Fruit fly (Drosophila melanogaster) whole organism, embryonic: ENCODE data around the gene CG31344.

Source experiments
- Ada2b ChIP-seq: fragments of 200-800 bp; sonication (Bioruptor generic); IDR thresholded peaks from 2 replicates; pipeline ENCODE4 v1.3.6; 2022; ENCODE audit warnings: missing biosample characterization, missing genetic modification characterization
- BEAF-32 ChIP-seq: fragments of 200-800 bp; sonication (Bioruptor generic); optimal IDR thresholded peaks from 3 replicates; lab custom pipeline; 2017; ENCODE audit warnings: missing biosample characterization, missing genetic modification characterization, mild to moderate bottlenecking, moderate library complexity, missing genetic modification reagents
- CG11723 ChIP-seq: fragments of 200-800 bp; sonication (Bioruptor generic); optimal IDR thresholded peaks from 2 replicates; lab custom pipeline; 2017; ENCODE audit warnings: missing biosample characterization, mild to moderate bottlenecking, missing genetic modification characterization
- CG14014 ChIP-seq: fragments of 200-800 bp; sonication (Bioruptor generic); IDR thresholded peaks from 2 replicates; pipeline ENCODE4 v1.3.6; 2022; ENCODE audit warnings: missing biosample characterization, missing genetic modification characterization
- CG14860 ChIP-seq: fragments of 200-800 bp; sonication (Bioruptor generic); IDR thresholded peaks from 3 replicates; pipeline ENCODE4 v1.3.6; 2022; ENCODE audit warnings: missing biosample characterization, missing genetic modification characterization; ENCODE audit not compliant: partially characterized antibody
- CG1603 ChIP-seq: fragments of 200-800 bp; sonication (Bioruptor generic); optimal IDR thresholded peaks from 2 replicates; lab custom pipeline; 2019; ENCODE audit warnings: missing biosample characterization, mild to moderate bottlenecking, missing genetic modification characterization, moderate library complexity
- CG16815 ChIP-seq: fragments of 200-800 bp; sonication (Bioruptor generic); optimal IDR thresholded peaks from 3 replicates; lab custom pipeline; 2017; ENCODE audit warnings: missing biosample characterization, mild to moderate bottlenecking, missing genetic modification characterization
- CG18011 ChIP-seq: fragments of 200-800 bp; sonication (Bioruptor generic); optimal IDR thresholded peaks from 2 replicates; lab custom pipeline; 2017; ENCODE audit warnings: missing biosample characterization, missing genetic modification characterization, mild to moderate bottlenecking, moderate library complexity, missing genotype
- CG2889 ChIP-seq: fragments of 200-800 bp; sonication (Bioruptor generic); IDR thresholded peaks from 3 replicates; pipeline ENCODE4 v1.3.6; 2022; ENCODE audit warnings: missing biosample characterization, missing genetic modification characterization
- CG3726 ChIP-seq: fragments of 200-800 bp; sonication (Bioruptor generic); IDR thresholded peaks from 3 replicates; pipeline ENCODE4, ENCODE4 v1.3.6; 2022; ENCODE audit warnings: missing biosample characterization, missing genetic modification characterization
- CG42726 ChIP-seq: fragments of 200-800 bp; sonication (Bioruptor generic); IDR thresholded peaks from 2 replicates; pipeline ENCODE4 v1.3.6; 2022; ENCODE audit warnings: missing biosample characterization, missing genetic modification characterization; ENCODE audit not compliant: partially characterized antibody
- CG4424 ChIP-seq: fragments of 200-800 bp; sonication (Bioruptor generic); optimal IDR thresholded peaks from 3 replicates; lab custom pipeline; 2016; ENCODE audit warnings: missing biosample characterization, missing genetic modification characterization
- CG6813 ChIP-seq: fragments of 200-800 bp; sonication (Bioruptor generic); optimal IDR thresholded peaks from 2 replicates; lab custom pipeline; 2017; ENCODE audit warnings: missing biosample characterization, missing genetic modification characterization, mild to moderate bottlenecking, moderate library complexity, missing genetic modification reagents
- CG7372 ChIP-seq: fragments of 200-800 bp; sonication (Bioruptor generic); IDR thresholded peaks from 2 replicates; pipeline ENCODE4 v1.3.6; 2022; ENCODE audit warnings: missing biosample characterization, missing genetic modification characterization
- CG8388 ChIP-seq: fragments of 200-800 bp; sonication (Bioruptor generic); optimal IDR thresholded peaks from 2 replicates; lab custom pipeline; 2019; ENCODE audit warnings: missing biosample characterization, mild to moderate bottlenecking, missing genetic modification characterization, moderate library complexity
- Dad ChIP-seq: fragments of 200-800 bp; sonication (Bioruptor generic); optimal IDR thresholded peaks from 3 replicates; lab custom pipeline; 2016; ENCODE audit warnings: missing biosample characterization, missing genetic modification characterization
- Deaf1 ChIP-seq: fragments of 200-800 bp; optimal IDR thresholded peaks from 3 replicates; lab custom pipeline; 2019; ENCODE audit warnings: missing biosample characterization, mild to moderate bottlenecking, missing genetic modification characterization, moderate library complexity
- Dfd ChIP-seq, 2 experiments: fragments of >200 bp; optimal IDR thresholded peaks; 2 replicates each; lab custom pipeline; 2017; ENCODE audit warnings: missing biosample characterization in 2 of 2, missing genetic modification characterization in 2 of 2
- Dll ChIP-seq: fragments of 200-800 bp; sonication (Bioruptor generic); IDR thresholded peaks from 4 replicates; pipeline ENCODE4 v1.3.6; 2022; ENCODE audit warnings: missing biosample characterization, missing genetic modification characterization; ENCODE audit not compliant: partially characterized antibody
- Dp ChIP-seq: fragments of 200-800 bp; sonication (Bioruptor generic); optimal IDR thresholded peaks from 2 replicates; lab custom pipeline; 2018; ENCODE audit warnings: missing biosample characterization, mild to moderate bottlenecking, missing genetic modification characterization, moderate library complexity
- NFAT ChIP-seq: fragments of 200-800 bp; sonication (Bioruptor generic); IDR thresholded peaks from 2 replicates; pipeline ENCODE4 v1.3.6; 2022; ENCODE audit warnings: missing biosample characterization, missing genetic modification characterization
- Nf-YA ChIP-seq: fragments of 200-800 bp; sonication (Bioruptor generic); IDR thresholded peaks from 2 replicates; pipeline ENCODE4 v1.3.6; 2022; ENCODE audit warnings: missing biosample characterization, missing genetic modification characterization
- Oaz ChIP-seq: fragments of 200-800 bp; sonication (Bioruptor generic); IDR thresholded peaks from 2 replicates; pipeline ENCODE4 v1.3.6; 2022; ENCODE audit warnings: missing biosample characterization, missing genetic modification characterization
- Vsx1 ChIP-seq: fragments of 200-800 bp; sonication (Bioruptor generic); optimal IDR thresholded peaks from 2 replicates; lab custom pipeline; 2017; ENCODE audit warnings: missing biosample characterization, mild to moderate bottlenecking, missing genetic modification characterization, missing genetic modification reagents
- YL-1 ChIP-seq: fragments of 200-800 bp; sonication (Bioruptor generic); optimal IDR thresholded peaks from 3 replicates; lab custom pipeline; 2017; ENCODE audit warnings: missing biosample characterization, mild to moderate bottlenecking, missing genetic modification characterization
- ato ChIP-seq: fragments of 200-800 bp; sonication (Bioruptor generic); IDR thresholded peaks from 2 replicates; pipeline ENCODE4 v1.3.6; 2022; ENCODE audit warnings: missing biosample characterization, missing genetic modification characterization; ENCODE audit not compliant: partially characterized antibody
- bcd ChIP-seq: fragments of 200-800 bp; sonication (Bioruptor generic); optimal IDR thresholded peaks from 2 replicates; lab custom pipeline; 2017; ENCODE audit warnings: missing biosample characterization, mild to moderate bottlenecking, missing genetic modification characterization
- cas ChIP-seq: fragments of 200-800 bp; sonication (Bioruptor generic); IDR thresholded peaks from 2 replicates; pipeline ENCODE4 v1.3.6; 2022; ENCODE audit warnings: missing biosample characterization, missing genetic modification characterization
- cg ChIP-seq: fragments of 200-800 bp; sonication (Bioruptor generic); optimal IDR thresholded peaks from 3 replicates; lab custom pipeline; 2019; ENCODE audit warnings: missing biosample characterization, mild to moderate bottlenecking, missing genetic modification characterization, moderate library complexity
- chinmo ChIP-seq: fragments of 200-800 bp; sonication (Bioruptor generic); IDR thresholded peaks from 4 replicates; pipeline ENCODE4 v1.3.6; 2022; ENCODE audit warnings: missing biosample characterization, missing genetic modification characterization; ENCODE audit not compliant: partially characterized antibody
- chm ChIP-seq: fragments of 200-800 bp; sonication (Bioruptor generic); IDR thresholded peaks from 2 replicates; pipeline ENCODE4 v1.3.6; 2022; ENCODE audit warnings: missing biosample characterization, missing genetic modification characterization
- dm ChIP-seq: fragments of 200-800 bp; sonication (Bioruptor generic); optimal IDR thresholded peaks from 3 replicates; lab custom pipeline; 2016; ENCODE audit warnings: missing biosample characterization, missing genetic modification characterization
- dmrt11E ChIP-seq: fragments of 200-800 bp; sonication (Bioruptor generic); optimal IDR thresholded peaks from 3 replicates; lab custom pipeline; 2018; ENCODE audit warnings: missing biosample characterization, mild to moderate bottlenecking, missing genetic modification characterization, moderate library complexity
- eve ChIP-seq, 2 experiments: fragments of >200 bp; optimal IDR thresholded peaks; 2 replicates each; lab custom pipeline; 2017; ENCODE audit warnings: missing biosample characterization in 2 of 2, missing genetic modification characterization in 2 of 2
- fd102C ChIP-seq: fragments of 200-800 bp; sonication (Bioruptor generic); optimal IDR thresholded peaks from 2 replicates; lab custom pipeline; 2018; ENCODE audit warnings: missing biosample characterization, mild to moderate bottlenecking, missing genetic modification characterization, moderate library complexity
- fru ChIP-seq: fragments of >200 bp; optimal IDR thresholded peaks from 2 replicates; lab custom pipeline; 2017
- gcm ChIP-seq: fragments of 200-800 bp; sonication (Bioruptor generic); optimal IDR thresholded peaks from 2 replicates; lab custom pipeline; 2019; ENCODE audit warnings: missing biosample characterization, mild to moderate bottlenecking, missing genetic modification characterization, moderate library complexity
- gcm2 ChIP-seq: fragments of 200-800 bp; sonication (Bioruptor generic); optimal IDR thresholded peaks from 2 replicates; lab custom pipeline; 2016; ENCODE audit warnings: missing biosample characterization, missing genetic modification characterization
- hth ChIP-seq: fragments of >200 bp; optimal IDR thresholded peaks from 2 replicates; lab custom pipeline; 2017; ENCODE audit warnings: inconsistent platforms
- ind ChIP-seq: fragments of 200-800 bp; sonication (Bioruptor generic); optimal IDR thresholded peaks from 3 replicates; lab custom pipeline; 2016; ENCODE audit warnings: missing biosample characterization, missing genetic modification characterization
- kah ChIP-seq: fragments of 200-800 bp; sonication (Bioruptor generic); optimal IDR thresholded peaks from 2 replicates; lab custom pipeline; 2018; ENCODE audit warnings: missing biosample characterization, mild to moderate bottlenecking, missing genetic modification characterization
- mirr ChIP-seq: fragments of 200-800 bp; sonication (Bioruptor generic); optimal IDR thresholded peaks from 3 replicates; lab custom pipeline; 2018; ENCODE audit warnings: missing biosample characterization, mild to moderate bottlenecking, missing genetic modification characterization
- nerfin-2 ChIP-seq: fragments of 200-800 bp; sonication (Bioruptor generic); IDR thresholded peaks from 2 replicates; pipeline ENCODE4 v1.3.6; 2022; ENCODE audit warnings: missing biosample characterization, missing genetic modification characterization; ENCODE audit not compliant: partially characterized antibody
- peb ChIP-seq: fragments of 200-800 bp; sonication (Bioruptor generic); IDR thresholded peaks from 2 replicates; pipeline ENCODE4 v1.3.6; 2022; ENCODE audit warnings: missing biosample characterization, missing genetic modification characterization
- phol ChIP-seq: fragments of 200-800 bp; sonication (Bioruptor generic); optimal IDR thresholded peaks from 3 replicates; lab custom pipeline; 2018; ENCODE audit warnings: missing biosample characterization, mild to moderate bottlenecking, missing genetic modification characterization, moderate library complexity
- ro ChIP-seq: fragments of 200-800 bp; sonication (Bioruptor generic); IDR thresholded peaks from 2 replicates; pipeline ENCODE4 v1.3.6; 2022; ENCODE audit warnings: missing biosample characterization, missing genetic modification characterization
- sens ChIP-seq: fragments of 200-800 bp; sonication (Bioruptor generic); peaks from one replicate; lab custom pipeline; 2016; ENCODE audit warnings: missing biosample characterization, missing genetic modification characterization
- slp2 ChIP-seq: fragments of 200-800 bp; sonication (Bioruptor generic); optimal IDR thresholded peaks from 2 replicates; lab custom pipeline; 2016; ENCODE audit warnings: missing biosample characterization, missing genetic modification characterization
- sna ChIP-seq: fragments of 200-800 bp; sonication (Bioruptor generic); IDR thresholded peaks from 2 replicates; pipeline ENCODE4 v1.3.6; 2022; ENCODE audit warnings: missing biosample characterization, missing genetic modification characterization; ENCODE audit not compliant: partially characterized antibody
- stwl ChIP-seq: fragments of 200-800 bp; sonication (Bioruptor generic); optimal IDR thresholded peaks from 3 replicates; lab custom pipeline; 2018; ENCODE audit warnings: missing biosample characterization, mild to moderate bottlenecking, missing genetic modification characterization, moderate library complexity
- toy ChIP-seq: fragments of 200-800 bp; sonication (Bioruptor generic); IDR thresholded peaks from 2 replicates; pipeline ENCODE4 v1.3.6; 2022; ENCODE audit warnings: missing biosample characterization, missing genetic modification characterization

The CG31344 gene

dm6 chr3R:15206273-15206672, 18.9 kb downstream of the CG31344 start, which contains the start of gene Spn88Ea:
Gene Spn88Ea (minus strand): TSS chr3R:15206447.
- TF ChIP-seq hth (no peak), mirr (peak; percentile 18), CG4424 (GFP tag; lab: Kevin White, UChicago) (no peak), Deaf1 (no peak), dmrt11E (tag; lab: Kevin White, UChicago) (no peak), Ada2b (GFP tag; lab: Robert Waterston, UW) (no peak), Oaz (no peak), CG16815 (GFP tag; lab: Kevin White, UChicago) (no peak), ro (GFP tag; lab: Robert Waterston, UW) (no peak), kah (GFP tag; lab: Kevin White, UChicago) (no peak), CG14014 (GFP tag; lab: Robert Waterston, UW) (0 out of 2 replicates have a peak, but pooled peaks have one; percentile 22), peb (GFP tag; lab: Robert Waterston, UW) (no peak), gcm (GFP tag; lab: Kevin White, UChicago) (no peak), Nf-YA (GFP tag; lab: Robert Waterston, UW) (no peak), sens (GFP tag; lab: Kevin White, UChicago) (peak; percentile 63), CG11723 (GFP tag; lab: Kevin White, UChicago) (no peak), stwl (tag; lab: Kevin White, UChicago) (peak; percentile 30), Vsx1 (GFP tag; lab: Kevin White, UChicago) (no peak), CG6813 (GFP tag; lab: Kevin White, UChicago) (no peak), nerfin-2 (GFP tag; lab: Robert Waterston, UW) (no peak), CG7372 (GFP tag; lab: Robert Waterston, UW) (no peak), chm (peak; percentile 39; the same call in 1 of the 2 replicates), Dad (no peak), Dll (GFP tag; lab: Robert Waterston, UW) (0 out of 4 replicates have a peak, but pooled peaks have one; percentile 29), CG3726 (GFP tag; lab: Robert Waterston, UW) (no peak), chinmo (peak; percentile 76; the same call in 2 of the 4 replicates), cas (no peak), fru (lab: Kevin White, UChicago) (no peak), CG42726 (peak; percentile 35; the same call in 1 of the 2 replicates), CG14860 (GFP tag; lab: Robert Waterston, UW) (no peak), CG8388 (GFP tag; lab: Kevin White, UChicago) (no peak), ato (0 out of 2 replicates have a peak, but pooled peaks have one; percentile 26), BEAF-32 (GFP tag; lab: Kevin White, UChicago) (peak; percentile 40), YL-1 (GFP tag; lab: Kevin White, UChicago) (no peak), Dfd (GFP tag; optimal IDR thresholded peaks at IDR 0.05; lab: Kevin White, UChicago) (no peak), sna (GFP tag; lab: Robert Waterston, UW) (no peak), toy (GFP tag; lab: Robert Waterston, UW) (no peak), cg (GFP tag; lab: Kevin White, UChicago) (no peak), bcd (GFP tag; lab: Kevin White, UChicago) (no peak), ind (GFP tag; lab: Kevin White, UChicago) (no peak), phol (tag; lab: Kevin White, UChicago) (no peak), Dp (GFP tag; lab: Kevin White, UChicago) (no peak), gcm2 (GFP tag; lab: Kevin White, UChicago) (no peak), slp2 (GFP tag; lab: Kevin White, UChicago) (no peak), eve (GFP tag; optimal IDR thresholded peaks at IDR 0.05; lab: Kevin White, UChicago) (no peak), NFAT (GFP tag; lab: Robert Waterston, UW) (no peak), CG18011 (GFP tag; lab: Kevin White, UChicago) (no peak), fd102C (no peak), dm (GFP tag; lab: Kevin White, UChicago) (no peak), CG1603 (tag; lab: Kevin White, UChicago) (peak; percentile 37), CG2889 (no peak)
